Fruit fly (Drosophila melanogaster): Measurements from ENCODE around the gene CG1703.

The CG1703 gene

DNA sequence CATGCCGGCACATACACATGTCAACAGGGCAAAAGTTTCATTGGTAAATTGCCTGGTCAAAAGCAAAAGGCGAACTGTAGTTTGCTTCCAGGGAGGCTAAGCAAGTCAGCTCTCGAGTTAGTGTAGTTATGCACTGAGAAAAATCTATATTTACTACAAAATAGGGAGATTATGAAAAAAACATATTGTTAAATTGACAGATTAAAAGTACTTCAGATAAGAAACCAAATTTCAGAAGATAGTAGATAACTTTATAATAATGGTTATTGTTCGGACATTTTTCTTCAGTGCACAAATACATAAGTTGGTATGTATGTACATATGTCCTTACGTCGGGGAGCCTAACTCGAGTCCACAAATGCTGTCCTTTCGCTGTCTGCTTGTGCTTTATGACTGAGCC lies 45.4 kb downstream of the CG1703 start:
- no peak for TF ChIP-seq CG17801 (GFP tag; optimal IDR thresholded peaks at IDR 0.05; ENCODE audit: partially characterized antibody)

DNA sequence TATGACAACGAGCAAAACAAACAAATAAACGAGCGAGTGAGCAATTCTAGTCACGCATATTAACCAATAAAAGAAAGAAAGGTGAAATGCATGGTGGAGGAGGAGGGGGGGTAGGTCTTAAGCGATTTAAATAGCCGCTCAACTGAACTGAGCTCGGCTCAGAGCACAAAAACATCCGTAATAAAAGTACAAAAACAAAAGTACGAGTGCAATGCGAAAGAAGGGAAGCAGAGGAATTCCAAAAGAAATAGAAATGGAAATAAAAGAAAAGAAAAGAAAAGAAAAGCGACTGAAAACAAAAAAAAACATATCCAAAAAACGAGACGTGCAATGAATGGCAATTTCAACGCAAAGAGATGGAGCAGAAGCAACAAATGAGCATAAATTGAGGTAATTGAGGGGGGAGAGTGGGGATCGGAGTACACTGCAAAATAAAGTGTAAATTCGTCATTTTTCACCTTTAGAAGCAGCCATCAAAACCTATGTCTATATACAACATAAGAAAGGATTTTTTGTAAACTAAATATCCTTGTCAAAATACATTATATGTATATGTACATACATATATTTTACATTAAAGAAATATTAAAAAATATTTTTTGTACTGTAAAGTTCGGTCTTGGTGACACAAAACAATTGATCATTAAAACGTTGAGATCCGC lies 46.6 kb downstream of the CG1703 start:
- peak; percentile 93 for TF ChIP-seq CG17801 (GFP tag; optimal IDR thresholded peaks at IDR 0.05; ENCODE audit: partially characterized antibody)

DNA sequence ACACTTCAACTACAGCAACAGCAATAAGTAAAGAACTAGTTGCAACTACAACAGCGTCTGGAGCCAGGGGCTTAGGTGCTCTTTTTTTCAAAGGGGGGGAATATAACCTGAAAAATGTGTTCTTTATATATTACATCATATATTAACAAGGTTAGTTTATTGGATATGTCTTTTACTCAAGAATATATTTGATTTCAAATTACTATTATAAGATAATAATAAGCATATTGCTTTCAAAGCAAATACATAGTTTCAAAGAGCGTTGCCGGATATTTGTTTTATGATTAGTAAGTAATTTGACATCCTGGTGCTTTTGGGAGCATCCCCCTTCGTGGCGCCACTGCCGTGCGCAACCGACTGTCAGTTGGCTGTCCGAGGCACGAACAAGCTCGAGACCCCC lies 47.4 kb downstream of the CG1703 start:
- peak; percentile 91 for TF ChIP-seq CG17801 (GFP tag; optimal IDR thresholded peaks at IDR 0.05; ENCODE audit: partially characterized antibody)

DNA sequence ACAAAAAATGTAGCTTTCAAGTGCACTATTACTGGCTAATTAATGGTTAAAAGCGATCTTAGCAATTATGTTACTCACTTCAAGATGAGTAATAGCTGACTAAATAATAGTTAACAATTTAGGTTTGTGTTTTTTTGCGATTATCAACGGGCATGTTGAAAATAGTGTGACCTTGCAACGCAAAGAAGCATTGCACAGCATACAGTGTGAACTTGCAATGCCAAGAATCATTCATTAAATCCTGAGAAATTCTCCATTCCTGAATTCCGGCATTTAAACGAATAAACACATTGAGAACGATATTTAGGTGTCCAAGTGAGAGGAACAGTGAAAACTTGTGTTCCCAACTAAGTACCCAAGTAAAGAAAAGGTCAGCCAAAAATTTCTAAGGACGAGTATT lies 47.9 kb downstream of the CG1703 start:
- TF ChIP-seq CG17801 (GFP tag; optimal IDR thresholded peaks at IDR 0.05; ENCODE audit: partially characterized antibody): no peak

DNA sequence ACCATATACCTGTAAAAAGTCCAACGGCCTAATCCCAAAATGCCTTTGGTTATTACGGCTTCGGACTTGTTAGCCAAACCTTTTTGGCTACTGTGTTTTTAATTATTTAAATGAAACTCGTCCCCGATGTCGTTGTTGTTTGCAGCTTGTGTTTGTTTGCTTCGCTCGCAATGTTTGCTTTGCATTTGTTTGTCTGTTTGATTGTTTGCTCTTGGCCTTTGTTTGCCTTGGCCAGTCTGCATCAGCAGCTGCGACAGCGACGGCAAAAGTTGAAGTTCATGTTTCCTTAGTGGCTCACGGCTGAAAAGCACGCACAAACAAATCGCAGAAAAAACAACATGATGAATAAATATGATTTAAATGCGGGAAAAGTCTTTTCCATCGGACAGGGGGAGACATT lies 48.7 kb downstream of the CG1703 start:
- TF ChIP-seq CG17801 (GFP tag; optimal IDR thresholded peaks at IDR 0.05; ENCODE audit: partially characterized antibody): no peak

DNA sequence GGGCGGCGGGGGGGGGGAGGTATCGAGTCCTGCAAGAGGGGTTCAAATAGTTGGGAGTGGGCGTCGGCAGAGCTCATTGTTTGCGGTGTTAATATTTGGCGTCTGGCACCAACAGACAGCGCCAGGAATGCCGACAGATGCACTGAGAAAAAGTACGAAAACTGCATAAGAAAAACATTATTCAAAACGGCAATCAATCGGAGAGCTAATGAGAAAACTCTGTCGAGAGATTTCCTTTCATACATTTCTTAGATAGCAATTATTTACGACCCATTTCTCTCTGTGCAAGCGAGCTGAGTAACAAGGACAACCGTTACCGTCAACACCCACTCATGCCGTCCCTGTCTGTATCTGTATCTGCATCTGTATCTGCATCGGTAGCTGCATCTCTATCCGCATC lies 52.3 kb downstream of the CG1703 start:
- TF ChIP-seq CG17801 (GFP tag; optimal IDR thresholded peaks at IDR 0.05; ENCODE audit: partially characterized antibody): no peak
